Worm (Caenorhabditis elegans) whole organism, L2 larva: ENCODE measurements around the gene ccep-97.

ENCODE experiments used
- C34F6.9 ChIP-seq: fragments of 150-350 bp; optimal IDR thresholded peaks from 2 replicates; lab custom pipeline; 2014; ENCODE audit warnings: missing biosample characterization, missing genetic modification characterization
- F13H6.1 ChIP-seq: sonication (generic microtip); optimal IDR thresholded peaks from 2 replicates; lab custom pipeline; 2016; ENCODE audit warnings: missing genetic modification characterization, missing compliant biosample characterization
- R02D3.7 ChIP-seq: fragments of 150-350 bp; optimal IDR thresholded peaks from 2 replicates; lab custom pipeline; 2014; ENCODE audit warnings: missing biosample characterization, missing genetic modification characterization
- Y55F3AM.14 ChIP-seq: fragments of 200-800 bp; sonication (Bioruptor generic); optimal IDR thresholded peaks from 2 replicates; lab custom pipeline; 2018; ENCODE audit warnings: mild to moderate bottlenecking, missing genetic modification characterization, missing compliant biosample characterization
- ZK546.5 ChIP-seq: sonication (generic microtip); optimal IDR thresholded peaks from 2 replicates; lab custom pipeline; 2017; ENCODE audit warnings: missing biosample characterization, missing genetic modification characterization
- alr-1 ChIP-seq: fragments of 150-350 bp; optimal IDR thresholded peaks from 2 replicates; lab custom pipeline; 2014; ENCODE audit warnings: missing biosample characterization, missing genetic modification characterization
- aly-2 ChIP-seq: fragments of 150-350 bp; optimal IDR thresholded peaks from 2 replicates; lab custom pipeline; 2014; ENCODE audit warnings: missing biosample characterization, missing genetic modification characterization
- ceh-16 ChIP-seq: fragments of 150-350 bp; optimal IDR thresholded peaks from 2 replicates; lab custom pipeline; 2014; ENCODE audit warnings: missing biosample characterization, missing genetic modification characterization
- crh-2 ChIP-seq: sonication (generic microtip); optimal IDR thresholded peaks from 2 replicates; lab custom pipeline; 2017; ENCODE audit warnings: missing biosample characterization, missing genetic modification characterization
- dmd-4 ChIP-seq: sonication (generic microtip); optimal IDR thresholded peaks from 2 replicates; lab custom pipeline; 2017; ENCODE audit warnings: missing biosample characterization, missing genetic modification characterization
- egl-27 ChIP-seq: sonication (generic microtip); optimal IDR thresholded peaks from 3 replicates; lab custom pipeline; 2017; ENCODE audit warnings: missing biosample characterization, missing genetic modification reagents, missing genetic modification characterization
- elt-1 ChIP-seq: fragments of 150-350 bp; optimal IDR thresholded peaks from 2 replicates; lab custom pipeline; 2014; ENCODE audit warnings: missing biosample characterization, missing genetic modification characterization
- elt-3 ChIP-seq: sonication (generic microtip); optimal IDR thresholded peaks from 2 replicates; lab custom pipeline; 2017; ENCODE audit warnings: missing biosample characterization, missing genetic modification characterization
- fos-1 ChIP-seq: fragments of 150-350 bp; optimal IDR thresholded peaks from 2 replicates; lab custom pipeline; 2014; ENCODE audit warnings: missing biosample characterization, missing genetic modification characterization
- gmeb-1 ChIP-seq: fragments of 150-350 bp; optimal IDR thresholded peaks from 2 replicates; lab custom pipeline; 2014; ENCODE audit warnings: missing biosample characterization, missing genetic modification characterization
- lin-13 ChIP-seq: fragments of 150-350 bp; optimal IDR thresholded peaks from 2 replicates; lab custom pipeline; 2014; ENCODE audit warnings: missing biosample characterization, missing genetic modification reagents, missing genetic modification characterization
- lsy-2 ChIP-seq, 2 experiments: fragments of 150-350 bp in 1 of 2; sonication (generic microtip) in 1 of 2; optimal IDR thresholded peaks; 2 replicates each; lab custom pipeline; 2014 to 2017; ENCODE audit warnings: missing biosample characterization in 2 of 2, missing genetic modification characterization in 2 of 2
- mab-5 ChIP-seq: fragments of 150-350 bp; optimal IDR thresholded peaks from 2 replicates; lab custom pipeline; 2014; ENCODE audit warnings: missing biosample characterization, missing genetic modification characterization
- mbf-1 ChIP-seq: sonication (generic microtip); optimal IDR thresholded peaks from 2 replicates; lab custom pipeline; 2017; ENCODE audit warnings: missing biosample characterization, missing genetic modification characterization
- mdl-1 ChIP-seq, 2 experiments: fragments of 150-350 bp in 1 of 2; sonication (generic microtip) in 1 of 2; optimal IDR thresholded peaks; 2 replicates each; lab custom pipeline; 2017; ENCODE audit warnings: missing biosample characterization in 2 of 2, missing genetic modification characterization in 2 of 2
- nhr-10 ChIP-seq: sonication (generic microtip); optimal IDR thresholded peaks from 2 replicates; lab custom pipeline; 2017; ENCODE audit warnings: missing biosample characterization, missing genetic modification characterization
- nhr-129 ChIP-seq: fragments of 150-350 bp; optimal IDR thresholded peaks from 2 replicates; lab custom pipeline; 2014; ENCODE audit warnings: missing biosample characterization, missing genetic modification characterization
- nhr-23 ChIP-seq: fragments of 150-350 bp; optimal IDR thresholded peaks from 2 replicates; lab custom pipeline; 2014; ENCODE audit warnings: missing biosample characterization, missing genetic modification reagents, missing genetic modification characterization
- nhr-237 ChIP-seq: fragments of 150-350 bp; optimal IDR thresholded peaks from 2 replicates; lab custom pipeline; 2014; ENCODE audit warnings: missing biosample characterization, missing genetic modification characterization
- nhr-25 ChIP-seq: fragments of 150-350 bp; sonication (generic microtip); optimal IDR thresholded peaks from 3 replicates; lab custom pipeline; 2014; ENCODE audit warnings: missing biosample characterization, missing genetic modification characterization
- nhr-6 ChIP-seq: fragments of 150-350 bp; optimal IDR thresholded peaks from 2 replicates; lab custom pipeline; 2014; ENCODE audit warnings: missing biosample characterization, missing genetic modification characterization
- nhr-77 ChIP-seq: fragments of 150-350 bp; optimal IDR thresholded peaks from 2 replicates; lab custom pipeline; 2014; ENCODE audit warnings: missing biosample characterization, missing genetic modification characterization
- sem-4 ChIP-seq: fragments of 150-350 bp; optimal IDR thresholded peaks from 2 replicates; lab custom pipeline; 2014; ENCODE audit warnings: missing biosample characterization, missing genetic modification reagents, missing genetic modification characterization
- skn-1 ChIP-seq: sonication (generic microtip); optimal IDR thresholded peaks from 2 replicates; lab custom pipeline; 2017; ENCODE audit warnings: missing biosample characterization, missing genetic modification characterization
- sma-3 ChIP-seq: sonication (generic microtip); optimal IDR thresholded peaks from 2 replicates; lab custom pipeline; 2016; ENCODE audit warnings: missing genetic modification reagents, missing genetic modification characterization, missing compliant biosample characterization
- sma-9 ChIP-seq, 2 experiments: fragments of 150-350 bp in 1 of 2; sonication (generic microtip) in 1 of 2; optimal IDR thresholded peaks; 2 replicates each; lab custom pipeline; 2014 to 2016; ENCODE audit warnings: missing genetic modification characterization in 2 of 2, mild to moderate bottlenecking in 1 of 2, missing biosample characterization in 1 of 2, missing compliant biosample characterization in 1 of 2, missing genetic modification reagents in 1 of 2, moderate library complexity in 1 of 2
- unc-39 ChIP-seq: fragments of 150-350 bp; optimal IDR thresholded peaks from 2 replicates; lab custom pipeline; 2014; ENCODE audit warnings: missing biosample characterization, missing genetic modification characterization
- unc-55 ChIP-seq: fragments of 150-350 bp; sonication (generic microtip); optimal IDR thresholded peaks from 3 replicates; lab custom pipeline; 2014; ENCODE audit warnings: missing biosample characterization, missing genetic modification reagents, missing genetic modification characterization
- zag-1 ChIP-seq: fragments of 150-350 bp; optimal IDR thresholded peaks from 2 replicates; lab custom pipeline; 2014; ENCODE audit warnings: missing biosample characterization, missing genetic modification characterization
- ztf-1 ChIP-seq: fragments of 200-800 bp; sonication (Bioruptor generic); conservative IDR thresholded peaks from 2 replicates; pipeline ENCODE4 v1.3.6; 2022; ENCODE audit warnings: missing genetic modification characterization, missing compliant biosample characterization

The ccep-97 gene

ce11 chrV:4818563-4818962 lies at the start of gene ccep-97:
Gene ccep-97, minus strand, starts transcription at chrV:4818663.
- no peak for TF ChIP-seq dmd-4 (tag; lab: Kevin White, UChicago)
- TF ChIP-seq egl-27 (tag; lab: Kevin White, UChicago), result no peak
- TF ChIP-seq sma-3, result no peak
- TF ChIP-seq aly-2 (tag; lab: Kevin White, UChicago), result no peak
- no peak for TF ChIP-seq nhr-237
- no peak for TF ChIP-seq lin-13 (GFP tag; lab: Kevin White, UChicago)
- TF ChIP-seq fos-1 (tag; lab: Kevin White, UChicago), result no peak
- TF ChIP-seq gmeb-1 (tag; lab: Kevin White, UChicago), result no peak
- no peak for TF ChIP-seq nhr-6
- no peak for TF ChIP-seq zag-1 (tag; lab: Kevin White, UChicago)
- no peak for TF ChIP-seq mdl-1 (tag; optimal IDR thresholded peaks at IDR 0.05; lab: Kevin White, UChicago)
- no peak for TF ChIP-seq Y55F3AM.14 (GFP tag; lab: Kevin White, UChicago)
- TF ChIP-seq lsy-2 (tag; optimal IDR thresholded peaks at IDR 0.05; lab: Kevin White, UChicago), result no peak
- TF ChIP-seq skn-1 (tag; lab: Kevin White, UChicago), result no peak
- no peak for TF ChIP-seq mbf-1
- no peak for TF ChIP-seq sma-9 (GFP tag; optimal IDR thresholded peaks at IDR 0.05; lab: Kevin White, UChicago)
- no peak for TF ChIP-seq sma-9 (tag; optimal IDR thresholded peaks at IDR 0.05; lab: Kevin White, UChicago)
- TF ChIP-seq unc-55 (GFP tag; lab: Kevin White, UChicago), result no peak
- no peak for TF ChIP-seq ztf-1 (GFP tag; lab: Robert Waterston, UW)
- no peak for TF ChIP-seq mab-5 (tag; lab: Kevin White, UChicago)

ce11 chrV:4867535-4867934 lies 49.1 kb upstream of the ccep-97 start:
- TF ChIP-seq lsy-2 (tag; optimal IDR thresholded peaks at IDR 0.05; lab: Kevin White, UChicago) (peak in 1 of 2 experiments; percentile 12), sma-3 (no peak)

ce11 chrV:4865364-4865763 lies 46.9 kb upstream of the ccep-97 start, which contains the start of gene srd-32:
Gene srd-32, plus strand, starts transcription at chrV:4865664.
- no peak for TF ChIP-seq mbf-1

- TF ChIP-seq elt-1 (no peak), elt-3 (tag; lab: Kevin White, UChicago) (no peak), aly-2 (tag; lab: Kevin White, UChicago) (no peak), nhr-77 (tag; lab: Kevin White, UChicago) (no peak), sma-9 (GFP tag; optimal IDR thresholded peaks at IDR 0.05; lab: Kevin White, UChicago) (no peak), sma-9 (tag; optimal IDR thresholded peaks at IDR 0.05; lab: Kevin White, UChicago) (no peak), gmeb-1 (tag; lab: Kevin White, UChicago) (no peak), sma-3 (no peak), mab-5 (tag; lab: Kevin White, UChicago) (no peak), alr-1 (tag; lab: Kevin White, UChicago) (no peak), ZK546.5 (tag; lab: Kevin White, UChicago) (no peak), egl-27 (tag; lab: Kevin White, UChicago) (no peak), R02D3.7 (tag; lab: Kevin White, UChicago) (no peak), lsy-2 (tag; optimal IDR thresholded peaks at IDR 0.05; lab: Kevin White, UChicago) (no peak), skn-1 (tag; lab: Kevin White, UChicago) (no peak), nhr-129 (tag; lab: Kevin White, UChicago) (no peak)
Observed at ce11 chrV:4864330-4864729, 45.9 kb upstream of the ccep-97 start.

ce11 chrV:4862737-4863136 lies 44.3 kb upstream of the ccep-97 start, which contains the start of gene C37H5.13:
Gene C37H5.13, minus strand, starts transcription at chrV:4862965.
- TF ChIP-seq aly-2 (tag; lab: Kevin White, UChicago) (no peak), sem-4 (tag; lab: Kevin White, UChicago) (no peak), C34F6.9 (tag; lab: Kevin White, UChicago) (no peak), fos-1 (tag; lab: Kevin White, UChicago) (peak; percentile 40), nhr-129 (tag; lab: Kevin White, UChicago) (peak; percentile 97), lsy-2 (tag; optimal IDR thresholded peaks at IDR 0.05; lab: Kevin White, UChicago) (peak in 1 of 2 experiments; percentile 49), nhr-237 (no peak), mdl-1 (tag; optimal IDR thresholded peaks at IDR 0.05; lab: Kevin White, UChicago) (no peak), nhr-6 (no peak), unc-39 (tag; lab: Kevin White, UChicago) (no peak), dmd-4 (tag; lab: Kevin White, UChicago) (no peak), sma-9 (GFP tag; optimal IDR thresholded peaks at IDR 0.05; lab: Kevin White, UChicago) (peak; percentile 67), sma-9 (tag; optimal IDR thresholded peaks at IDR 0.05; lab: Kevin White, UChicago) (no peak), alr-1 (tag; lab: Kevin White, UChicago) (no peak), unc-55 (GFP tag; lab: Kevin White, UChicago) (no peak), skn-1 (tag; lab: Kevin White, UChicago) (no peak), nhr-25 (peak; percentile 22), mbf-1 (no peak), nhr-23 (tag; lab: Kevin White, UChicago) (no peak), ztf-1 (GFP tag; lab: Robert Waterston, UW) (no peak), crh-2 (tag; lab: Kevin White, UChicago) (peak; percentile 49), ceh-16 (tag; lab: Kevin White, UChicago) (no peak), lin-13 (GFP tag; lab: Kevin White, UChicago) (no peak), nhr-10 (no peak), ZK546.5 (tag; lab: Kevin White, UChicago) (no peak), F13H6.1 (tag; lab: Kevin White, UChicago) (peak; percentile 65)
